Worm (Caenorhabditis elegans) whole organism, L3 larva: Measurements from ENCODE around the gene srz-37.

ENCODE experiments used
- ceh-28 ChIP-seq: fragments of 150-350 bp; optimal IDR thresholded peaks from 2 replicates; lab custom pipeline; 2014; ENCODE audit warnings: missing biosample characterization, missing genetic modification reagents, missing genetic modification characterization
- fos-1 ChIP-seq: fragments of 150-350 bp; optimal IDR thresholded peaks from 2 replicates; lab custom pipeline; 2014; ENCODE audit warnings: missing biosample characterization, missing genetic modification characterization
- nhr-12 ChIP-seq: fragments of 150-350 bp; optimal IDR thresholded peaks from 2 replicates; lab custom pipeline; 2014; ENCODE audit warnings: missing biosample characterization, missing genetic modification characterization

DNA sequence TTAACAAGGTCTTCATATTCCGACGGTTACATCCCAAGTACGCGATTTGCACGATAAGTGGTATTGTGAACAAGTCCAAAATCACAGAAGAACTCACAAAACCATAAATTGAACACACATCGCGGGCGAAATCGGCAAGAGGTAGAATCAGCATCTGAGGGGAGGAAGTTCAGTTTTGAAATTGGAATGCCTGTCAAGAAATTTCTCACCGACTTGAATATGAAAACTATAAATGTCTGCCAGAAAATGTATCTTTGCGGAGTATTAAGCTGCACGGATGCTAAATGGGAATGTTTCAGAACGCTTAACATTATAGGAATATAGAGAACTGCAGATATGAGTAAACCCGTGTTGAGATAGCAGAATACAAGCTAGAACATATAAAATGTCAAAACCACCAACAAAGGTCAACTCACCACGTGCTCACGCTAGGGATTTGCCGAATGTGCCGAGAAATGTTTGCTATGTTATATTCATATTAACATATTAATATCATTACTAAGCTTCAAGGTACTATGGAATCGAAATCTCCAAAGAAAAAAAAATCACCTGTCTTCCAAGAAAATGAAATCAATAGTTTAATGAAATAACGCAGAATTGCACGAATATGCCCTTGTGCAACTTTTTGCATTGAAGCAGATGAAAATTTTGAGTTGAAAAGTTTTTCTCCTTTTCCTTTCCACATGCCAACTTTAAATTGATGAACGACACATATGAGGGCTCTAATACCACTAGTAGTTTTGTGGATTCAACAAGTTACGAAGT, 717 bp upstream of the srz-37 start, which contains the start of gene srz-82:
- no peak for TF ChIP-seq ceh-28
- no peak for TF ChIP-seq nhr-12 (tag; lab: Kevin White, UChicago)
- TF ChIP-seq fos-1 = no peak
